Worm (Caenorhabditis elegans) whole organism, midembryonic: ENCODE measurements around the gene B0001.3.

Source experiments
- T22C8.4 ChIP-seq: fragments of 200-800 bp; sonication (Bioruptor generic); IDR thresholded peaks from 2 replicates; pipeline ENCODE4 v1.3.6; 2022; ENCODE audit warnings: missing genetic modification characterization, missing compliant biosample characterization
- cog-1 ChIP-seq: sonication (generic microtip); optimal IDR thresholded peaks from 2 replicates; lab custom pipeline; 2016; ENCODE audit warnings: missing genetic modification characterization, missing compliant biosample characterization
- flt-1 ChIP-seq: fragments of 200-800 bp; sonication (Bioruptor generic); IDR thresholded peaks from 2 replicates; pipeline ENCODE4 v1.3.6; 2022; ENCODE audit warnings: missing genetic modification characterization, missing compliant biosample characterization
- klf-2 ChIP-seq: fragments of 200-800 bp; sonication (Bioruptor generic); conservative IDR thresholded peaks from 2 replicates; pipeline ENCODE4 v1.3.6; 2022; ENCODE audit warnings: missing genetic modification reagents, missing genetic modification characterization, missing compliant biosample characterization
- med-1 ChIP-seq: sonication (generic microtip); optimal IDR thresholded peaks from 2 replicates; lab custom pipeline; 2017; ENCODE audit warnings: missing genetic modification characterization, mild to moderate bottlenecking, missing compliant biosample characterization, antibody characterized with exemption, missing genetic modification reagents; ENCODE audit not compliant: insufficient read depth
- ref-1 ChIP-seq: fragments of 200-800 bp; sonication (Bioruptor generic); conservative IDR thresholded peaks from 2 replicates; pipeline ENCODE4 v1.3.6; 2022; ENCODE audit warnings: missing genetic modification reagents, missing genetic modification characterization, missing compliant biosample characterization
- tab-1 ChIP-seq: fragments of 200-800 bp; sonication (Bioruptor generic); IDR thresholded peaks from 2 replicates; pipeline ENCODE4 v1.3.6; 2022; ENCODE audit warnings: missing genetic modification characterization, missing compliant biosample characterization
- ztf-23 ChIP-seq: fragments of 200-800 bp; sonication (Bioruptor generic); IDR thresholded peaks from 2 replicates; pipeline ENCODE4 v1.3.6; 2022; ENCODE audit warnings: missing genetic modification reagents, missing genetic modification characterization, missing compliant biosample characterization
- ztf-29 ChIP-seq: fragments of 200-800 bp; sonication (Bioruptor generic); IDR thresholded peaks from 2 replicates; pipeline ENCODE4 v1.3.6; 2022; ENCODE audit warnings: missing genetic modification reagents, missing genetic modification characterization, missing compliant biosample characterization

Gene B0001.3

ce11 chrIV:12121076-12121475 is 24.5 kb downstream of the B0001.3 start, which contains the start of the genes ddb-1 and M18.6:
Gene ddb-1 (minus strand): TSS chrIV:12121165.
Gene M18.6 (plus strand): TSS chrIV:12121310.
- no peak for TF ChIP-seq tab-1 (GFP tag; lab: Robert Waterston, UW)
- TF ChIP-seq ref-1 (GFP tag; lab: Robert Waterston, UW), result no peak
- TF ChIP-seq flt-1 (GFP tag; lab: Robert Waterston, UW), result no peak
- no peak for TF ChIP-seq med-1
- TF ChIP-seq ztf-29, result no peak
- no peak for TF ChIP-seq T22C8.4 (GFP tag; lab: Robert Waterston, UW)
- no peak for TF ChIP-seq klf-2
- TF ChIP-seq cog-1 (tag; lab: Kevin White, UChicago), result no peak
- no peak for TF ChIP-seq ztf-23 (GFP tag; lab: Robert Waterston, UW)

DNA sequence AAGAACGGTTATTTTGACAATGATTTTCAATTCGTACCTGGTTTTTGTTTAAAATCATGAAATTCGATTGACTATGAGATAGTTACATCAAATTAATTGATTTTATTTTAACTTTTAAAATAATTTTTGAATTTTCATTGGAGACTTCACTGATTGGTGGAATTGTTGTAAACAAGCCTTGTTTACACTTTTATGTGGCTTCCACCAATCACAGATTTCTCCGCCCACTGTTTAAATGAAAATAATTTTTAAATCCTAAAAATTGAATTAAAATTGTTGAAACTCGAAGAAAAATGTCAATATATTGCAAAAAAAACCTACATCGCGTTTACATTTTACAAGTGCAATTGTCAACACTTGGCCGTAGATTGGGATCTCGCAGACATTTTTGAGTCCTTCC is 25.0 kb downstream of the B0001.3 start:
- TF ChIP-seq klf-2, result no peak
- no peak for TF ChIP-seq T22C8.4 (GFP tag; lab: Robert Waterston, UW)

- TF ChIP-seq ztf-29, result no peak
- TF ChIP-seq med-1, result no peak
- TF ChIP-seq cog-1 (tag; lab: Kevin White, UChicago), result no peak
- TF ChIP-seq ref-1 (GFP tag; lab: Robert Waterston, UW), result no peak
- no peak for TF ChIP-seq flt-1 (GFP tag; lab: Robert Waterston, UW)
- TF ChIP-seq ztf-23 (GFP tag; lab: Robert Waterston, UW), result no peak
- no peak for TF ChIP-seq klf-2
- no peak for TF ChIP-seq tab-1 (GFP tag; lab: Robert Waterston, UW)
- TF ChIP-seq T22C8.4 (GFP tag; lab: Robert Waterston, UW), result no peak
Observed at ce11 chrIV:12114498-12114897, 31.0 kb downstream of the B0001.3 start.

DNA sequence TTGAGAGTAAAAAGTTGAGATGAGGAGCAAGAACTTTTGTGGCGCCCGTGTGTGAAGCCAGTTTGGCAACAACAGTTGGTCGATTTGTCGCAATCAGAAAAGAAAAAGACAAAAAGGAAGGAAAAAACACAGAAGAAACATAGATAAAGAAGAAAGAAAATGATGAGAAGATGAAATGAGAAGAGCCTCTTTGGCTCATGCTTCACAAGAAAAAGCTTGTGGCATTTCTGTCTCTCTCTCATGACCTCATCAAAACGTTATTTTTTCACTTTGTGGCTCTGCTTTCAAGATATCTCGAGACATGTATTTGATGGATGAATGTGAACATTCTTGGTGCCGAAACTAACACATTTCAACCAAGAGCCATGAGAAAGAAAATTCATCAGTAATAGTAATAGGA is 32.5 kb downstream of the B0001.3 start:
- no peak for TF ChIP-seq tab-1 (GFP tag; lab: Robert Waterston, UW)
- no peak for TF ChIP-seq ztf-23 (GFP tag; lab: Robert Waterston, UW)
- TF ChIP-seq cog-1 (tag; lab: Kevin White, UChicago), result no peak
- TF ChIP-seq klf-2, result no peak
- TF ChIP-seq med-1, result no peak
- no peak for TF ChIP-seq ztf-29
- TF ChIP-seq ref-1 (GFP tag; lab: Robert Waterston, UW), result no peak
- no peak for TF ChIP-seq T22C8.4 (GFP tag; lab: Robert Waterston, UW)
- TF ChIP-seq flt-1 (GFP tag; lab: Robert Waterston, UW), result no peak

DNA sequence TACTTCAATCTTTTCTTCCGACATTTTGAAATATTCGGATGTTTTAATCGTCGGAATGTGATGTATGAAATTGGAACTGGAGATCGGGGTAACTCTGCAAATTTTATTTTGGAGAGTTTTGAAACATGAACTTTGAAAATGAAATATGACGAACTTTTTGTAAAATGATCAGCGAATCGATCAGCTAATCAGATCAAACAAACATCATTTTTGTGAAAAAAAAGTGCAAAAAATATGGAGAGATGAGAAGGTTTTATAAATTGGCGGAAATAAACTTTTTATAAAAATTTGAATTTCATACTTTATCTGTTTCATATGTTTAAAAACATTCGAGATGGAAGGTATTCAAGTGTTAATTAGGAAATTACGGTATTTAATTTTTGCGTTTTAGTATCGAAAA is 34.1 kb downstream of the B0001.3 start, which contains the start of gene dlc-2:
Gene dlc-2, minus strand, starts transcription at position 101 of the 400 bp plus-strand sequence.
- no peak for TF ChIP-seq tab-1 (GFP tag; lab: Robert Waterston, UW)
- TF ChIP-seq klf-2, result no peak
- no peak for TF ChIP-seq flt-1 (GFP tag; lab: Robert Waterston, UW)
- TF ChIP-seq cog-1 (tag; lab: Kevin White, UChicago), result no peak
- TF ChIP-seq T22C8.4 (GFP tag; lab: Robert Waterston, UW), result no peak
- no peak for TF ChIP-seq med-1
- no peak for TF ChIP-seq ztf-29
- no peak for TF ChIP-seq ztf-23 (GFP tag; lab: Robert Waterston, UW)
- TF ChIP-seq ref-1 (GFP tag; lab: Robert Waterston, UW), result no peak

- TF ChIP-seq flt-1 (GFP tag; lab: Robert Waterston, UW), result no peak
- TF ChIP-seq tab-1 (GFP tag; lab: Robert Waterston, UW), result no peak
- TF ChIP-seq klf-2, result no peak
- TF ChIP-seq ztf-29, result no peak
- TF ChIP-seq ztf-23 (GFP tag; lab: Robert Waterston, UW), result no peak
- no peak for TF ChIP-seq ref-1 (GFP tag; lab: Robert Waterston, UW)
- no peak for TF ChIP-seq cog-1 (tag; lab: Kevin White, UChicago)
- no peak for TF ChIP-seq T22C8.4 (GFP tag; lab: Robert Waterston, UW)
- TF ChIP-seq med-1, result no peak
Observed at ce11 chrIV:12110339-12110738, 35.2 kb downstream of the B0001.3 start, which contains the start of gene col-129. Gene col-129 (minus strand): TSS chrIV:12110439.

DNA sequence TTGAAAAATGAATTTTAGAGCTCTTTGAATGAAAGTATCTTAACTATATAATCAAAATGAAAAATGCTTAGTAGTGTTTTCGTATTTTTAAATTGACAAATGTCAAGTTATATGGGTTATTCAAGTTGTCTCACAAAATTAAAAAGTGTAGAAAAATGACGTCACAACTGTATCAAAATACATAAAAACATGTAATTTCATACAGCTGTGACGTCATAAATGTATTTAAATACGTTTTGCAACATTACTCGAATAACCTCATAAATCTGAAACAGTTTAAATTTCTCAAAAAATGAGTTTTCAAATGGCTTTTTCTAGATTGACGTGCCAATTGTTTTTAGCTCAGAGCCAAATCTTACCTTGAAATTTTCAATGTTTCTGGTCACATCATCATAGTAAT is 35.8 kb downstream of the B0001.3 start:
- no peak for TF ChIP-seq med-1
- no peak for TF ChIP-seq ztf-23 (GFP tag; lab: Robert Waterston, UW)
- TF ChIP-seq tab-1 (GFP tag; lab: Robert Waterston, UW), result no peak
- no peak for TF ChIP-seq T22C8.4 (GFP tag; lab: Robert Waterston, UW)
- no peak for TF ChIP-seq flt-1 (GFP tag; lab: Robert Waterston, UW)
- TF ChIP-seq ref-1 (GFP tag; lab: Robert Waterston, UW), result no peak
- no peak for TF ChIP-seq klf-2
- no peak for TF ChIP-seq ztf-29
- no peak for TF ChIP-seq cog-1 (tag; lab: Kevin White, UChicago)

ce11 chrIV:12108984-12109657 is 36.4 kb downstream of the B0001.3 start:
- no peak for TF ChIP-seq cog-1 (tag; lab: Kevin White, UChicago)
- no peak for TF ChIP-seq ztf-29
- no peak for TF ChIP-seq T22C8.4 (GFP tag; lab: Robert Waterston, UW)
- no peak for TF ChIP-seq med-1
- TF ChIP-seq ztf-23 (GFP tag; lab: Robert Waterston, UW), result no peak
- no peak for TF ChIP-seq ref-1 (GFP tag; lab: Robert Waterston, UW)

- TF ChIP-seq ref-1 (GFP tag; lab: Robert Waterston, UW), result no peak
- TF ChIP-seq ztf-23 (GFP tag; lab: Robert Waterston, UW), result no peak
- TF ChIP-seq med-1, result no peak
- TF ChIP-seq flt-1 (GFP tag; lab: Robert Waterston, UW), result no peak
- TF ChIP-seq T22C8.4 (GFP tag; lab: Robert Waterston, UW), result no peak
- TF ChIP-seq ztf-29, result no peak
- no peak for TF ChIP-seq cog-1 (tag; lab: Kevin White, UChicago)
- TF ChIP-seq tab-1 (GFP tag; lab: Robert Waterston, UW), result no peak
- TF ChIP-seq klf-2, result no peak
Observed at ce11 chrIV:12105558-12105957, 40.0 kb downstream of the B0001.3 start, which contains the start of gene M18.3. Gene M18.3 (plus strand): TSS chrIV:12105858.

- TF ChIP-seq T22C8.4 (GFP tag; lab: Robert Waterston, UW) (no peak), tab-1 (GFP tag; lab: Robert Waterston, UW) (no peak), ztf-29 (no peak), med-1 (no peak), ref-1 (GFP tag; lab: Robert Waterston, UW) (no peak), cog-1 (tag; lab: Kevin White, UChicago) (no peak), ztf-23 (GFP tag; lab: Robert Waterston, UW) (no peak), flt-1 (GFP tag; lab: Robert Waterston, UW) (no peak), klf-2 (no peak)
Observed at ce11 chrIV:12096479-12096878, 49.1 kb downstream of the B0001.3 start, which contains the start of gene mon-2. Gene mon-2 (plus strand): TSS chrIV:12096779.
